Fruit fly (Drosophila melanogaster): ENCODE measurements around the gene Uros2.

Uros2 gene

DNA sequence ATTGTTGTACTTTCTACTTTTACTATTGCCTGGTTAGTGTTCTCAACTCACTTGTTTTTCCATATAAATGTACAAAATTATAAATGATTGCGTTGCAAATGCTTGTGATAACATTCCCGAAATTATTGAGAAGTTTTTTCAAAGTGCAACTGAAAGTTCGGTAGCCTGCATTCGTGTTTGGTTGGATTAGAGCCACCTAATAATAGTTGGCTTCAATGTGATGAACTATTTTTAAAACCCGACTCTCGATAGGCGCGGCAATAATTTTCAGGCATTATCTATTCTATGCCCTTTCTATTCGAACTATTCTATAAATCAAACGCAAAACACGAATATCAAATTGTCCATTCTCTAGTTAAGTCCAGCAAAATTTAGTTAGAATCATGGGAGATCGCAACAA is at the start of gene Uros2:
TSS of gene Uros2 (plus strand) at position 301 of the 400 bp plus-strand sequence.
- TF ChIP-seq Sry-δ (GFP tag; optimal IDR thresholded peaks at IDR 0.05), result no peak
- no peak for TF ChIP-seq CG10543 (GFP tag; optimal IDR thresholded peaks at IDR 0.05)
- TF ChIP-seq CG13894 (tag; optimal IDR thresholded peaks at IDR 0.05), result no peak
- no peak for TF ChIP-seq sisA (GFP tag; IDR thresholded peaks at IDR 0.05)
- no peak for TF ChIP-seq onecut (GFP tag; IDR thresholded peaks at IDR 0.05)
- no peak for TF ChIP-seq corto (GFP tag; optimal IDR thresholded peaks at IDR 0.05)
- TF ChIP-seq Dll (GFP tag; IDR thresholded peaks at IDR 0.05; ENCODE audit: partially characterized antibody), result no peak
- TF ChIP-seq zen (tag; optimal IDR thresholded peaks at IDR 0.05), result no peak
- TF ChIP-seq ATbp (GFP tag; optimal IDR thresholded peaks at IDR 0.05), result no peak
- TF ChIP-seq ro (GFP tag; IDR thresholded peaks at IDR 0.05), result no peak
- TF ChIP-seq CG12236 (GFP tag; optimal IDR thresholded peaks at IDR 0.05), result no peak
- TF ChIP-seq bab2 (GFP tag; optimal IDR thresholded peaks at IDR 0.05), result no peak

DNA sequence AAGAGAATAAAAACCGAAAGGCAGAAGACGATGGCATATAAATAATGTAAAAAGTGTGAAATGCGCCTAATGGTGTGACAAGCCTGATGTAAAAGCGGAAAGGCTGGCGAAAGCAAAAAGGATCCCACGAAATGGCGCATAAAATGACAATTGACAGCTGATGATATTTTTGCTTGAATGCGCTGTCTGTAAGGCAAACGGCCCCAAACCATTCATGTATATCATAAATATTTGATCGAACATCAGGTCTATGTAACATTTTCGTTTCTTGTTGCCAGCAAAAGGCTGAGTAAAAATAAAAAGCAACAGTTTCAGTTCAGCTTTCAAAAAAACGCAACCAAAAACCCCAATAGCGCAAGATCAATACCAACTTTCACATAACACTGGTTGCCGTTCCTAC is 44.0 kb upstream of the Uros2 start, which contains the start of gene CG4520:
TSS of gene CG4520 (plus strand) at position 301 of the 400 bp plus-strand sequence.
- TF ChIP-seq CG7745 (tag; optimal IDR thresholded peaks at IDR 0.05), result no peak
- no peak for TF ChIP-seq gro (GFP tag; optimal IDR thresholded peaks at IDR 0.05)
- TF ChIP-seq CG11247 (GFP tag; IDR thresholded peaks at IDR 0.05), result no peak
- TF ChIP-seq Gsc (GFP tag; IDR thresholded peaks at IDR 0.05), result no peak
- TF ChIP-seq jumu (GFP tag; optimal IDR thresholded peaks at IDR 0.05), result no peak
- no peak for TF ChIP-seq sob (GFP tag; IDR thresholded peaks at IDR 0.05)

DNA sequence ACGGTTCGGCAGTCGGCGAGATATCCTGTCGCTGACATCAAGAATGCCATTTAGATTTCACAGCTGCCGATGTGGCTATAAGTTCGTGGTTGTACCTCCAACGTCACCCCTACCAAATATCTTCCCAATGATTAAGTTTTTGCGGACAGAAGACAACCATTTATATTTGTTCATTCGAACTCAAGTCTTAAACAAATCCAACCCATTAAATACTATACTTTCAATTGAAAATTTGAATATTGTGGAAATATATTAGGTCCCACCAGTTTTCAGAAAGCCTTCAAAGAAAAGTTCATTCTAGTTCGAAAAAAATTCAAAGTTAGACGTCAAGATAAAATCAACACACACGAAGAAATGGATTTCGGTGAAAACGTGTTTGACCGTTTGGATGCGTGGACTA is 25.5 kb upstream of the Uros2 start, which contains the start of gene CG12784:
TSS of gene CG12784 (plus strand) at position 301 of the 400 bp plus-strand sequence.
- no peak for TF ChIP-seq D (optimal IDR thresholded peaks at IDR 0.05)
- no peak for TF ChIP-seq D (GFP tag; optimal IDR thresholded peaks at IDR 0.05)
- TF ChIP-seq Dip2 (GFP tag; IDR thresholded peaks at IDR 0.05), result no peak
- no peak for TF ChIP-seq Camta (GFP tag; optimal IDR thresholded peaks at IDR 0.05)
- TF ChIP-seq ab (GFP tag; optimal IDR thresholded peaks at IDR 0.05), result no peak
- TF ChIP-seq ci (GFP tag; IDR thresholded peaks at IDR 0.05), result no peak
- no peak for TF ChIP-seq PHDP (tag; optimal IDR thresholded peaks at IDR 0.05)
- TF ChIP-seq CG2875 (GFP tag; optimal IDR thresholded peaks at IDR 0.05), result no peak
- TF ChIP-seq tap (tag; optimal IDR thresholded peaks at IDR 0.05), result no peak

DNA sequence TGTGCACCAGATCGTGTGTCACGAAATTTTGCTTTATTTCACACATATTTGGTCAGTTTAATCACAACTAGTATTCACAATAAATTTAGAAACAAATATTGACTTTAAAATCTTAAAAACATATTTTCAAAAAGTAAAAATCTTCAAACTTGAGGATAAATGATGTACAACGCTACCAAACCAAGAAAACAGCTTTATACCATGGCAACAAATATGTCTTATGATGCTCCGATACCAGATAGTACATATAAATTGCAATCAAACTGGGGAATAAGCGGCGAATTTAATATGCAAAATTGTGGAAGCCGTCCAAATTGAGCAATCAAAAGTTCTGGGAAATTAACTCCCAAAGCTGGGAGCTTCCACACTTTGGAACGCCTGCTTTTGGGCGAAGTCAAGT is 21.0 kb upstream of the Uros2 start, which contains the start of gene CG5623:
TSS of gene CG5623 (minus strand) at position 101 of the 400 bp plus-strand sequence.
- TF ChIP-seq Deaf1 (tag; optimal IDR thresholded peaks at IDR 0.05) (no peak), nau (GFP tag; optimal IDR thresholded peaks at IDR 0.05) (no peak), Dp (GFP tag; optimal IDR thresholded peaks at IDR 0.05) (no peak), CG9797 (GFP tag; optimal IDR thresholded peaks at IDR 0.05) (no peak), maf-S (GFP tag; optimal IDR thresholded peaks at IDR 0.05) (no peak), CG11093 (GFP tag; IDR thresholded peaks at IDR 0.05) (no peak), Ptx1 (GFP tag; IDR thresholded peaks at IDR 0.05) (no peak), CG9817 (tag; optimal IDR thresholded peaks at IDR 0.05) (no peak), chm (GFP tag; IDR thresholded peaks at IDR 0.05) (no peak), CG33557 (GFP tag; optimal IDR thresholded peaks at IDR 0.05) (no peak)

All from whole organism, embryonic.